Worm (Caenorhabditis elegans) whole organism, early embryonic: ENCODE measurements around the gene T07F10.5.
"Not testable (repeated sequence)": the region's sequence is repeated elsewhere in the genome, so short reads cannot be mapped to it uniquely, and the experiment has no call there.

Source experiments
- B0310.2 ChIP-seq: sonication (generic microtip); optimal IDR thresholded peaks from 2 replicates; lab custom pipeline; 2016; ENCODE audit warnings: mild to moderate bottlenecking, missing genetic modification characterization, missing compliant biosample characterization
- F13C5.2 ChIP-seq: sonication (generic microtip); optimal IDR thresholded peaks from 2 replicates; lab custom pipeline; 2017; ENCODE audit warnings: mild to moderate bottlenecking, missing genetic modification characterization, inconsistent platforms, missing compliant biosample characterization
- aly-1 ChIP-seq: sonication (generic microtip); optimal IDR thresholded peaks from 2 replicates; lab custom pipeline; 2016; ENCODE audit warnings: missing genetic modification characterization, missing compliant biosample characterization
- ama-1 ChIP-seq: fragments of 150-350 bp; optimal IDR thresholded peaks from 2 replicates; lab custom pipeline; 2014
- ceh-13 ChIP-seq: fragments of 200-800 bp; sonication (Bioruptor generic); optimal IDR thresholded peaks from 2 replicates; lab custom pipeline; 2018; ENCODE audit warnings: mild to moderate bottlenecking, missing genetic modification characterization, missing compliant biosample characterization
- ceh-36 ChIP-seq: sonication (generic microtip); optimal IDR thresholded peaks from 2 replicates; lab custom pipeline; 2016; ENCODE audit warnings: missing genetic modification characterization, inconsistent platforms, missing compliant biosample characterization
- ets-7 ChIP-seq: sonication (generic microtip); optimal IDR thresholded peaks from 2 replicates; lab custom pipeline; 2016; ENCODE audit warnings: missing genotype, missing genetic modification characterization, missing compliant biosample characterization
- flt-1 ChIP-seq: fragments of 200-800 bp; sonication (Bioruptor generic); IDR thresholded peaks from 2 replicates; pipeline ENCODE4 v1.3.6; 2022; ENCODE audit warnings: missing genetic modification characterization, missing compliant biosample characterization
- hmbx-1 ChIP-seq: sonication (generic microtip); optimal IDR thresholded peaks from 2 replicates; lab custom pipeline; 2016; ENCODE audit warnings: mild to moderate bottlenecking, missing genetic modification characterization, missing compliant biosample characterization
- hmg-4 ChIP-seq: fragments of 200-800 bp; sonication (Bioruptor generic); optimal IDR thresholded peaks from 2 replicates; lab custom pipeline; 2018; ENCODE audit warnings: mild to moderate bottlenecking, missing genetic modification characterization, missing compliant biosample characterization
- hnd-1 ChIP-seq: sonication (generic microtip); optimal IDR thresholded peaks from 2 replicates; lab custom pipeline; 2016; ENCODE audit warnings: missing genetic modification characterization, missing compliant biosample characterization
- pes-1 ChIP-seq: fragments of 200-800 bp; sonication (Bioruptor generic); IDR thresholded peaks from 2 replicates; pipeline ENCODE4 v1.3.6; 2022; ENCODE audit warnings: missing genetic modification reagents, missing genetic modification characterization, missing compliant biosample characterization
- scrt-1 ChIP-seq: fragments of 200-800 bp; sonication (Bioruptor generic); IDR thresholded peaks from 2 replicates; pipeline ENCODE4 v1.3.6; 2022; ENCODE audit warnings: missing genetic modification characterization, missing compliant biosample characterization
- sea-1 ChIP-seq: fragments of 200-800 bp; sonication (Bioruptor generic); conservative IDR thresholded peaks from 2 replicates; pipeline ENCODE4 v1.3.6; 2022; ENCODE audit warnings: missing genetic modification characterization, missing compliant biosample characterization
- tbx-11 ChIP-seq: fragments of 200-800 bp; sonication (Bioruptor generic); IDR thresholded peaks from 2 replicates; pipeline ENCODE4 v1.3.6; 2022; ENCODE audit warnings: missing genetic modification characterization, missing compliant biosample characterization
- tbx-37 ChIP-seq: fragments of 200-800 bp; sonication (Bioruptor generic); conservative IDR thresholded peaks from 2 replicates; pipeline ENCODE4 v1.3.6; 2022; ENCODE audit warnings: missing genetic modification reagents, missing genetic modification characterization, missing compliant biosample characterization
- tra-4 ChIP-seq: sonication (generic microtip); optimal IDR thresholded peaks from 2 replicates; lab custom pipeline; 2017; ENCODE audit warnings: missing genetic modification characterization, missing compliant biosample characterization

The T07F10.5 gene

ce11 chrV:12865615-12866014, at the start of gene T07F10.5:
TSS of gene T07F10.5 (plus strand) at chrV:12865915.
- TF ChIP-seq F13C5.2 (tag; lab: Kevin White, UChicago); ama-1 (lab: Kevin White, UChicago); hmg-4 (GFP tag; lab: Kevin White, UChicago): not testable (repeated sequence)

- TF ChIP-seq hmbx-1 (tag; lab: Kevin White, UChicago) (no peak), B0310.2 (tag; lab: Kevin White, UChicago) (no peak), sea-1 (GFP tag; lab: Robert Waterston, UW) (no peak), tbx-37 (no peak), flt-1 (GFP tag; lab: Robert Waterston, UW) (no peak)
Observed at ce11 chrV:12816672-12817071, 49.0 kb upstream of the T07F10.5 start.

- TF ChIP-seq ceh-13 (GFP tag; lab: Kevin White, UChicago) = no peak
- TF ChIP-seq B0310.2 (tag; lab: Kevin White, UChicago) = no peak
Observed at ce11 chrV:12818486-12818885, 47.2 kb upstream of the T07F10.5 start.

ce11 chrV:12819155-12819554, 46.6 kb upstream of the T07F10.5 start:
- TF ChIP-seq ets-7 (tag; lab: Kevin White, UChicago) (no peak), F13C5.2 (tag; lab: Kevin White, UChicago) (no peak), hmbx-1 (tag; lab: Kevin White, UChicago) (no peak), pes-1 (GFP tag; lab: Robert Waterston, UW) (no peak), aly-1 (tag; lab: Kevin White, UChicago) (no peak), flt-1 (GFP tag; lab: Robert Waterston, UW) (no peak), B0310.2 (tag; lab: Kevin White, UChicago) (no peak), sea-1 (GFP tag; lab: Robert Waterston, UW) (no peak), ceh-13 (GFP tag; lab: Kevin White, UChicago) (no peak), tbx-11 (no peak), tra-4 (tag; lab: Kevin White, UChicago) (no peak)

- TF ChIP-seq hnd-1 (tag; lab: Kevin White, UChicago) (no peak), tbx-11 (no peak), ceh-13 (GFP tag; lab: Kevin White, UChicago) (no peak), pes-1 (GFP tag; lab: Robert Waterston, UW) (no peak), flt-1 (GFP tag; lab: Robert Waterston, UW) (no peak), sea-1 (GFP tag; lab: Robert Waterston, UW) (no peak), tbx-37 (no peak), ceh-36 (tag; lab: Kevin White, UChicago) (no peak), hmbx-1 (tag; lab: Kevin White, UChicago) (no peak), scrt-1 (GFP tag; lab: Robert Waterston, UW) (no peak), aly-1 (tag; lab: Kevin White, UChicago) (no peak), B0310.2 (tag; lab: Kevin White, UChicago) (no peak), F13C5.2 (tag; lab: Kevin White, UChicago) (no peak), hmg-4 (GFP tag; lab: Kevin White, UChicago) (no peak), tra-4 (tag; lab: Kevin White, UChicago) (no peak), ets-7 (tag; lab: Kevin White, UChicago) (no peak), ama-1 (lab: Kevin White, UChicago) (no peak)
Observed at ce11 chrV:12819792-12820453, 45.8 kb upstream of the T07F10.5 start, which contains the start of the genes ZC443.4 and ugt-18. TSS of gene ZC443.4 (minus strand) at chrV:12819886. TSS of gene ugt-18 (plus strand) at chrV:12820260.

- TF ChIP-seq ets-7 (tag; lab: Kevin White, UChicago) (no peak), B0310.2 (tag; lab: Kevin White, UChicago) (no peak), hnd-1 (tag; lab: Kevin White, UChicago) (no peak), hmbx-1 (tag; lab: Kevin White, UChicago) (no peak), pes-1 (GFP tag; lab: Robert Waterston, UW) (no peak), scrt-1 (GFP tag; lab: Robert Waterston, UW) (no peak), ceh-13 (GFP tag; lab: Kevin White, UChicago) (no peak), sea-1 (GFP tag; lab: Robert Waterston, UW) (no peak), ama-1 (lab: Kevin White, UChicago) (no peak), flt-1 (GFP tag; lab: Robert Waterston, UW) (no peak), ceh-36 (tag; lab: Kevin White, UChicago) (no peak), tbx-37 (no peak), tra-4 (tag; lab: Kevin White, UChicago) (no peak), aly-1 (tag; lab: Kevin White, UChicago) (no peak)
Observed at ce11 chrV:12822065-12822464, 43.6 kb upstream of the T07F10.5 start.

ce11 chrV:12824777-12825176, 40.9 kb upstream of the T07F10.5 start, which contains the start of gene ugt-16:
TSS of gene ugt-16 (plus strand) at chrV:12825024.
- no peak for TF ChIP-seq hmbx-1 (tag; lab: Kevin White, UChicago)
- no peak for TF ChIP-seq ceh-13 (GFP tag; lab: Kevin White, UChicago)
- TF ChIP-seq ceh-36 (tag; lab: Kevin White, UChicago) = no peak
- TF ChIP-seq B0310.2 (tag; lab: Kevin White, UChicago) = no peak
- no peak for TF ChIP-seq aly-1 (tag; lab: Kevin White, UChicago)
- no peak for TF ChIP-seq hnd-1 (tag; lab: Kevin White, UChicago)
- TF ChIP-seq scrt-1 (GFP tag; lab: Robert Waterston, UW) = no peak
- TF ChIP-seq sea-1 (GFP tag; lab: Robert Waterston, UW) = no peak
- no peak for TF ChIP-seq tbx-37
- no peak for TF ChIP-seq F13C5.2 (tag; lab: Kevin White, UChicago)
